Worm (Caenorhabditis elegans): Measurements from ENCODE around the gene gsp-1.

ce11 chrV:10723181-10723580, 41.0 kb downstream of the gsp-1 start:
- no peak for TF ChIP-seq flh-1 (GFP tag; optimal IDR thresholded peaks at IDR 0.05)
- TF ChIP-seq nhr-28 (tag; optimal IDR thresholded peaks at IDR 0.05), result no peak
- no peak for TF ChIP-seq unc-62 (GFP tag; optimal IDR thresholded peaks at IDR 0.05)
- TF ChIP-seq nhr-12 (tag; optimal IDR thresholded peaks at IDR 0.05), result no peak
- TF ChIP-seq nhr-76 (tag; optimal IDR thresholded peaks at IDR 0.05), result no peak
- no peak for TF ChIP-seq pha-4 (tag; optimal IDR thresholded peaks at IDR 0.05)
- TF ChIP-seq sptf-1 (tag; optimal IDR thresholded peaks at IDR 0.05), result no peak
- TF ChIP-seq nhr-237 (tag; optimal IDR thresholded peaks at IDR 0.05), result no peak

Data from whole organism, mixed stage, embryonic.